Fruit fly (Drosophila melanogaster) whole organism, embryonic: Measurements from ENCODE around the gene CG9391.

Experiments
- Atf6 ChIP-seq: fragments of 200-800 bp; sonication (Bioruptor generic); IDR thresholded peaks from 2 replicates; pipeline ENCODE4 v1.3.6; 2022; ENCODE audit warnings: missing biosample characterization, missing genetic modification characterization
- B-H2 ChIP-seq: fragments of 200-800 bp; sonication (Bioruptor generic); optimal IDR thresholded peaks from 2 replicates; lab custom pipeline; 2018; ENCODE audit warnings: missing biosample characterization, mild to moderate bottlenecking, missing genetic modification characterization
- CG11504 ChIP-seq: fragments of 200-800 bp; sonication (Bioruptor generic); optimal IDR thresholded peaks from 3 replicates; lab custom pipeline; 2019; ENCODE audit warnings: missing biosample characterization, mild to moderate bottlenecking, missing genetic modification characterization, moderate library complexity
- CG12071 ChIP-seq: fragments of 200-800 bp; sonication (Bioruptor generic); optimal IDR thresholded peaks from 3 replicates; lab custom pipeline; 2018; ENCODE audit warnings: missing biosample characterization, mild to moderate bottlenecking, missing genetic modification characterization
- CG12659 ChIP-seq: fragments of 200-800 bp; sonication (Bioruptor generic); optimal IDR thresholded peaks from 3 replicates; lab custom pipeline; 2017; ENCODE audit warnings: mild to moderate bottlenecking, missing biosample characterization, missing genetic modification reagents, missing genetic modification characterization
- CG14860 ChIP-seq: fragments of 200-800 bp; sonication (Bioruptor generic); IDR thresholded peaks from 3 replicates; pipeline ENCODE4 v1.3.6; 2022; ENCODE audit warnings: missing biosample characterization, missing genetic modification characterization; ENCODE audit not compliant: partially characterized antibody
- CG15514 ChIP-seq: fragments of 200-800 bp; sonication (Bioruptor generic); optimal IDR thresholded peaks from 3 replicates; lab custom pipeline; 2017; ENCODE audit warnings: missing biosample characterization, missing genetic modification characterization, mild to moderate bottlenecking, moderate library complexity, missing genetic modification reagents
- CG17361 ChIP-seq: fragments of 200-800 bp; sonication (Bioruptor generic); IDR thresholded peaks from 3 replicates; pipeline ENCODE4 v1.3.6; 2022; ENCODE audit warnings: missing biosample characterization, missing genetic modification characterization
- CG18476 ChIP-seq: fragments of 200-800 bp; sonication (Bioruptor generic); optimal IDR thresholded peaks from 2 replicates; lab custom pipeline; 2016; ENCODE audit warnings: missing biosample characterization, mild to moderate bottlenecking, missing genetic modification characterization
- CG2199 ChIP-seq: fragments of 200-800 bp; sonication (Bioruptor generic); IDR thresholded peaks from 3 replicates; pipeline ENCODE4 v1.3.6; 2022; ENCODE audit warnings: missing biosample characterization, missing genetic modification characterization
- CG3163 ChIP-seq: fragments of 200-800 bp; sonication (Bioruptor generic); optimal IDR thresholded peaks from 3 replicates; lab custom pipeline; 2016; ENCODE audit warnings: missing biosample characterization, missing genetic modification characterization
- CG3281 ChIP-seq: fragments of 200-800 bp; sonication (Bioruptor generic); optimal IDR thresholded peaks from 3 replicates; lab custom pipeline; 2017; ENCODE audit warnings: missing biosample characterization, mild to moderate bottlenecking, missing genetic modification characterization
- CG33213 ChIP-seq: fragments of 200-800 bp; sonication (Bioruptor generic); optimal IDR thresholded peaks from 3 replicates; lab custom pipeline; 2016; ENCODE audit warnings: missing biosample characterization, missing genetic modification characterization
- CG3995 ChIP-seq: fragments of 200-800 bp; sonication (Bioruptor generic); optimal IDR thresholded peaks from 3 replicates; lab custom pipeline; 2016; ENCODE audit warnings: missing biosample characterization, missing genetic modification characterization
- CG6254 ChIP-seq: fragments of 200-800 bp; sonication (Bioruptor generic); optimal IDR thresholded peaks from 3 replicates; lab custom pipeline; 2017; ENCODE audit warnings: mild to moderate bottlenecking, missing biosample characterization, missing genetic modification reagents, missing genetic modification characterization
- CG7786 ChIP-seq: fragments of 200-800 bp; sonication (Bioruptor generic); optimal IDR thresholded peaks from 2 replicates; lab custom pipeline; 2016; ENCODE audit warnings: missing biosample characterization, missing genetic modification characterization
- CG8290 ChIP-seq, 3 experiments: fragments of 200-800 bp; sonication (Bioruptor generic); optimal IDR thresholded peaks; 2 replicates each; lab custom pipeline; 2016 to 2019; ENCODE audit warnings: missing biosample characterization in 3 of 3, missing genetic modification characterization in 3 of 3, mild to moderate bottlenecking in 2 of 3, moderate library complexity in 1 of 3
- CG8478 ChIP-seq: fragments of >200 bp; optimal IDR thresholded peaks from 2 replicates; lab custom pipeline; 2018
- CG9817 ChIP-seq: fragments of 200-800 bp; sonication (Bioruptor generic); optimal IDR thresholded peaks from 2 replicates; lab custom pipeline; 2018; ENCODE audit warnings: missing biosample characterization, mild to moderate bottlenecking, missing genetic modification characterization, moderate library complexity
- CG9932 ChIP-seq: fragments of 200-800 bp; sonication (Bioruptor generic); IDR thresholded peaks from 2 replicates; pipeline ENCODE4 v1.3.6; 2022; ENCODE audit warnings: missing biosample characterization, missing genetic modification characterization
- D ChIP-seq, 2 experiments: fragments of 200-800 bp in 1 of 2; fragments of >200 bp in 1 of 2; sonication (Bioruptor generic) in 1 of 2; optimal IDR thresholded peaks; 2 replicates in 1 of 2; 3 replicates in 1 of 2; lab custom pipeline; 2017; ENCODE audit warnings: mild to moderate bottlenecking in 1 of 2, missing biosample characterization in 1 of 2, missing genetic modification characterization in 1 of 2, missing genetic modification reagents in 1 of 2
- Dfd ChIP-seq, 2 experiments: fragments of >200 bp; optimal IDR thresholded peaks; 2 replicates each; lab custom pipeline; 2017; ENCODE audit warnings: missing biosample characterization in 2 of 2, missing genetic modification characterization in 2 of 2
- Dll ChIP-seq: fragments of 200-800 bp; sonication (Bioruptor generic); IDR thresholded peaks from 4 replicates; pipeline ENCODE4 v1.3.6; 2022; ENCODE audit warnings: missing biosample characterization, missing genetic modification characterization; ENCODE audit not compliant: partially characterized antibody
- Dp ChIP-seq: fragments of 200-800 bp; sonication (Bioruptor generic); optimal IDR thresholded peaks from 2 replicates; lab custom pipeline; 2018; ENCODE audit warnings: missing biosample characterization, mild to moderate bottlenecking, missing genetic modification characterization, moderate library complexity
- Dref ChIP-seq: fragments of 200-800 bp; sonication (Bioruptor generic); IDR thresholded peaks from 2 replicates; pipeline ENCODE4 v1.3.6; 2022; ENCODE audit warnings: missing biosample characterization, missing genetic modification characterization
- HmgZ ChIP-seq: fragments of 200-800 bp; sonication (Bioruptor generic); optimal IDR thresholded peaks from 2 replicates; lab custom pipeline; 2018; ENCODE audit warnings: missing biosample characterization, mild to moderate bottlenecking, missing genetic modification characterization
- Hmr ChIP-seq: fragments of 200-800 bp; sonication (Bioruptor generic); optimal IDR thresholded peaks from 3 replicates; lab custom pipeline; 2017; ENCODE audit warnings: mild to moderate bottlenecking, missing biosample characterization, missing genetic modification reagents, missing genetic modification characterization
- Hsf ChIP-seq: fragments of 200-800 bp; sonication (Bioruptor generic); optimal IDR thresholded peaks from 3 replicates; lab custom pipeline; 2016; ENCODE audit warnings: missing biosample characterization, missing genetic modification characterization
- NK7.1 ChIP-seq: fragments of 200-800 bp; sonication (Bioruptor generic); optimal IDR thresholded peaks from 3 replicates; lab custom pipeline; 2016; ENCODE audit warnings: missing biosample characterization, missing genetic modification characterization
- Oli ChIP-seq: fragments of 200-800 bp; sonication (Bioruptor generic); optimal IDR thresholded peaks from 2 replicates; lab custom pipeline; 2018; ENCODE audit warnings: missing biosample characterization, mild to moderate bottlenecking, missing genetic modification characterization, moderate library complexity
- Side ChIP-seq: fragments of 200-800 bp; sonication (Bioruptor generic); optimal IDR thresholded peaks from 2 replicates; lab custom pipeline; 2016; ENCODE audit warnings: missing biosample characterization, missing genetic modification characterization
- TFAM ChIP-seq: fragments of 200-800 bp; sonication (Bioruptor generic); optimal IDR thresholded peaks from 2 replicates; lab custom pipeline; 2017; ENCODE audit warnings: missing biosample characterization, missing genetic modification characterization, inconsistent platforms
- YL-1 ChIP-seq: fragments of 200-800 bp; sonication (Bioruptor generic); optimal IDR thresholded peaks from 3 replicates; lab custom pipeline; 2017; ENCODE audit warnings: missing biosample characterization, mild to moderate bottlenecking, missing genetic modification characterization
- chif ChIP-seq, 2 experiments: fragments of 200-800 bp; sonication (Bioruptor generic); optimal IDR thresholded peaks; 3 replicates each; lab custom pipeline; 2016; ENCODE audit warnings: missing biosample characterization in 2 of 2, missing genetic modification characterization in 2 of 2
- dpn ChIP-seq, 2 experiments: fragments of 200-800 bp; sonication (Bioruptor generic); optimal IDR thresholded peaks; 3 replicates each; lab custom pipeline; 2016; ENCODE audit warnings: missing biosample characterization in 2 of 2, missing genetic modification characterization in 2 of 2
- gcm ChIP-seq: fragments of 200-800 bp; sonication (Bioruptor generic); optimal IDR thresholded peaks from 2 replicates; lab custom pipeline; 2019; ENCODE audit warnings: missing biosample characterization, mild to moderate bottlenecking, missing genetic modification characterization, moderate library complexity
- gfzf ChIP-seq: fragments of 200-800 bp; sonication (Bioruptor generic); optimal IDR thresholded peaks from 2 replicates; lab custom pipeline; 2016; ENCODE audit warnings: missing biosample characterization, mild to moderate bottlenecking, missing genetic modification characterization, moderate library complexity
- knrl ChIP-seq: fragments of 200-800 bp; sonication (Bioruptor generic); IDR thresholded peaks from 3 replicates; pipeline ENCODE4 v1.3.6; 2022; ENCODE audit warnings: missing biosample characterization, missing genetic modification characterization; ENCODE audit not compliant: partially characterized antibody
- lola ChIP-seq, 3 experiments: fragments of >200 bp in 2 of 3; fragments of 200-800 bp in 1 of 3; sonication (Bioruptor generic) in 1 of 3; optimal IDR thresholded peaks; 2 replicates each; lab custom pipeline; 2017 to 2019; ENCODE audit warnings: missing biosample characterization in 3 of 3, missing genetic modification characterization in 3 of 3, mild to moderate bottlenecking in 1 of 3, moderate library complexity in 1 of 3
- mam ChIP-seq: fragments of 200-800 bp; sonication (Bioruptor generic); optimal IDR thresholded peaks from 3 replicates; lab custom pipeline; 2016; ENCODE audit warnings: missing biosample characterization, missing genetic modification characterization
- nmo ChIP-seq: fragments of 200-800 bp; sonication (Bioruptor generic); optimal IDR thresholded peaks from 2 replicates; lab custom pipeline; 2018; ENCODE audit warnings: missing biosample characterization, mild to moderate bottlenecking, missing genetic modification characterization, moderate library complexity
- sens ChIP-seq: fragments of 200-800 bp; sonication (Bioruptor generic); peaks from one replicate; lab custom pipeline; 2016; ENCODE audit warnings: missing biosample characterization, missing genetic modification characterization
- tap ChIP-seq: fragments of 200-800 bp; optimal IDR thresholded peaks from 3 replicates; lab custom pipeline; 2019; ENCODE audit warnings: missing biosample characterization, mild to moderate bottlenecking, missing genetic modification characterization, moderate library complexity
- trem ChIP-seq: fragments of 200-800 bp; optimal IDR thresholded peaks from 3 replicates; lab custom pipeline; 2019; ENCODE audit warnings: missing biosample characterization, mild to moderate bottlenecking, missing genetic modification characterization, moderate library complexity
- unpg ChIP-seq: fragments of 200-800 bp; sonication (Bioruptor generic); optimal IDR thresholded peaks from 3 replicates; lab custom pipeline; 2018; ENCODE audit warnings: missing biosample characterization, mild to moderate bottlenecking, missing genetic modification characterization, moderate library complexity
- z ChIP-seq: fragments of 200-800 bp; sonication (Bioruptor generic); IDR thresholded peaks from 3 replicates; pipeline ENCODE4 v1.3.6; 2022; ENCODE audit warnings: missing biosample characterization, missing genetic modification characterization
- zen ChIP-seq: fragments of 200-800 bp; sonication (Bioruptor generic); optimal IDR thresholded peaks from 3 replicates; lab custom pipeline; 2018; ENCODE audit warnings: missing biosample characterization, mild to moderate bottlenecking, missing genetic modification characterization, moderate library complexity

The CG9391 gene

DNA sequence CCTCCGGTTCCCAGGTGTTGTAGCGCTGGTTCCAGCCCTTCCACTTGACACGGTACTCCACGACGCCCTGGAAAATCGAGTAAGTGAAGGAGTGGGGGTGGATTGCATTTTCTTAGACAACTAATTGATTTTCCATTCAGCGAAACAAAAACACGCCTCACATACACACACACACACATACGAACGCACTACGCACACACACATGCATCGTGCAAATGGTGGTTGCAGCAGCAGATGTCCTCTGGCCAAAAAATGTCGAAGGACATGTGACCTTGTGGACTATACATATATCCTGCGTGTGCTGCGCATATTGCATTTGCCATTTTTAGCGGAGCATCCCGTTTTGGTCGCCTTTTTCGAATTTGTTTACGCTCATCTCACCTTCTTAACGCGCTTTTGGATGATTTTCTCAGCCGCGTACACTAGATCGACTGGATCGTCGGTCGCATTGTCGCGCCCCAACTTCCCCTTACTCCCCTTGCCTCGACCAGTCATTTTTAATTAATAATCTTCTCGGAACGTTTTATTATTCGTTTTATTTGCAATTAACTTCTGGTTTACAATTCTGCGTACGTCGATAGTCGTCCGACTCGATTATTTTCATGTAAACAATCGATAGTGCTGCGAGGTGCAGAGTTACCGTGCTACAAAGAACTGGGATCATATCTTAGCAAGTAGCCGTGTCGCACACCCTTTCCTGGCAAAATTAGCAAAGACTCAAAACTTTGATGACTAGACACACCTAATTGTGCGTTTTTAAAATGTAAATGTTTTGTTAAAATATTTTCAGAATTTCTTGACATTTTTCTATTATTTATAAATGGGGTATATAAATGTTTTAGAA, 49.5 kb upstream of the CG9391 start, which contains the start of gene Pc (continued):
- TF ChIP-seq z (no peak), CG18476 (GFP tag; lab: Kevin White, UChicago) (no peak), CG8478 (lab: Kevin White, UChicago) (peak; percentile 65), TFAM (GFP tag; lab: Kevin White, UChicago) (no peak), CG17361 (GFP tag; lab: Robert Waterston, UW) (peak; percentile 36; the same call in 1 of the 3 replicates), CG12071 (GFP tag; lab: Kevin White, UChicago) (no peak), unpg (no peak), D (optimal IDR thresholded peaks at IDR 0.05; lab: Kevin White, UChicago) (peak; percentile 43), D (GFP tag; optimal IDR thresholded peaks at IDR 0.05; lab: Kevin White, UChicago) (no peak), CG3163 (GFP tag; lab: Kevin White, UChicago) (no peak), Hmr (peak; percentile 57), Dref (peak; percentile 97), CG6254 (no peak), CG7786 (GFP tag; lab: Kevin White, UChicago) (peak; percentile 5), NK7.1 (GFP tag; lab: Kevin White, UChicago) (no peak), B-H2 (peak; percentile 22), Atf6 (GFP tag; lab: Robert Waterston, UW) (no peak), tap (tag; lab: Kevin White, UChicago) (no peak), Hsf (no peak), gfzf (GFP tag; lab: Kevin White, UChicago) (peak; percentile 86), chif (GFP tag; optimal IDR thresholded peaks at IDR 0.05; lab: Kevin White, UChicago) (peak in 1 of 2 experiments; percentile 37), trem (tag; lab: Kevin White, UChicago) (peak; percentile 73), nmo (GFP tag; lab: Kevin White, UChicago) (peak; percentile 67), CG33213 (GFP tag; lab: Kevin White, UChicago) (peak; percentile 78), CG14860 (GFP tag; lab: Robert Waterston, UW) (peak; percentile 67; the same call in 2 of the 3 replicates), CG12659 (GFP tag; lab: Kevin White, UChicago) (peak; percentile 82), knrl (GFP tag; lab: Robert Waterston, UW) (peak; percentile 89), lola (GFP tag; optimal IDR thresholded peaks at IDR 0.05; lab: Kevin White, UChicago) (peak in 1 of 3 experiments; percentile 20), CG8290 (GFP tag; optimal IDR thresholded peaks at IDR 0.05; lab: Kevin White, UChicago) (peak; percentile 13), CG8290 (tag; optimal IDR thresholded peaks at IDR 0.05; lab: Kevin White, UChicago) (peak in 1 of 2 experiments; percentile 78), Side (GFP tag; lab: Kevin White, UChicago) (no peak), gcm (no peak), CG9817 (peak; percentile 23), Dp (GFP tag; lab: Kevin White, UChicago) (peak; percentile 66), CG2199 (GFP tag; lab: Robert Waterston, UW) (no peak), Oli (tag; lab: Kevin White, UChicago) (no peak), CG3995 (GFP tag; lab: Kevin White, UChicago) (peak; percentile 24), mam (GFP tag; lab: Kevin White, UChicago) (peak; percentile 26), Dll (peak; percentile 84), zen (tag; lab: Kevin White, UChicago) (peak; percentile 78), HmgZ (tag; lab: Kevin White, UChicago) (peak; percentile 68), dpn (GFP tag; optimal IDR thresholded peaks at IDR 0.05; lab: Kevin White, UChicago) (peak; percentile 11 to 16), CG9932 (GFP tag; lab: Robert Waterston, UW) (peak; percentile 46), sens (GFP tag; lab: Kevin White, UChicago) (peak; percentile 51), YL-1 (peak; percentile 67), CG15514 (GFP tag; lab: Kevin White, UChicago) (peak; percentile 91), CG11504 (tag; lab: Kevin White, UChicago) (peak; percentile 56), Dfd (GFP tag; optimal IDR thresholded peaks at IDR 0.05; lab: Kevin White, UChicago) (no peak), CG3281 (GFP tag; lab: Kevin White, UChicago) (no peak)
